Fruit fly (Drosophila melanogaster) whole organism, embryonic: Measurements from ENCODE around the gene CG43750.

Experiments
- Ada2b ChIP-seq: fragments of 200-800 bp; sonication (Bioruptor generic); IDR thresholded peaks from 2 replicates; pipeline ENCODE4 v1.3.6; 2022; ENCODE audit warnings: missing biosample characterization, missing genetic modification characterization
- Atf6 ChIP-seq: fragments of 200-800 bp; sonication (Bioruptor generic); IDR thresholded peaks from 2 replicates; pipeline ENCODE4 v1.3.6; 2022; ENCODE audit warnings: missing biosample characterization, missing genetic modification characterization
- Awh ChIP-seq: fragments of 200-800 bp; sonication (Bioruptor generic); IDR thresholded peaks from 2 replicates; pipeline ENCODE4, ENCODE4 v1.3.6; 2022; ENCODE audit warnings: missing biosample characterization, missing genetic modification characterization
- BEAF-32 ChIP-seq: fragments of 200-800 bp; sonication (Bioruptor generic); optimal IDR thresholded peaks from 3 replicates; lab custom pipeline; 2017; ENCODE audit warnings: missing biosample characterization, missing genetic modification characterization, mild to moderate bottlenecking, moderate library complexity, missing genetic modification reagents
- Blimp-1 ChIP-seq: fragments of 200-800 bp; sonication (Bioruptor generic); optimal IDR thresholded peaks from 3 replicates; lab custom pipeline; 2018; ENCODE audit warnings: missing biosample characterization, missing genetic modification characterization, mild to moderate bottlenecking, moderate library complexity, missing genetic modification reagents
- CG10366 ChIP-seq: fragments of 200-800 bp; sonication (Bioruptor generic); IDR thresholded peaks from 2 replicates; pipeline ENCODE4 v1.3.6; 2022; ENCODE audit warnings: missing biosample characterization, missing genetic modification characterization
- CG11085 ChIP-seq: fragments of 200-800 bp; sonication (Bioruptor generic); IDR thresholded peaks from 2 replicates; pipeline ENCODE4 v1.3.6; 2022; ENCODE audit warnings: missing biosample characterization, missing genetic modification characterization
- CG12769 ChIP-seq: fragments of 200-800 bp; sonication (Bioruptor generic); optimal IDR thresholded peaks from 2 replicates; lab custom pipeline; 2019; ENCODE audit warnings: missing biosample characterization, mild to moderate bottlenecking, missing genetic modification characterization, moderate library complexity
- CG15011 ChIP-seq: fragments of 200-800 bp; sonication (Bioruptor generic); optimal IDR thresholded peaks from 3 replicates; lab custom pipeline; 2018; ENCODE audit warnings: missing biosample characterization, mild to moderate bottlenecking, missing genetic modification characterization
- CG15479 ChIP-seq: fragments of 200-800 bp; sonication (Bioruptor generic); optimal IDR thresholded peaks from 3 replicates; lab custom pipeline; 2019; ENCODE audit warnings: missing biosample characterization, mild to moderate bottlenecking, missing genetic modification characterization, moderate library complexity
- CG1602 ChIP-seq: fragments of 200-800 bp; sonication (Bioruptor generic); optimal IDR thresholded peaks from 3 replicates; lab custom pipeline; 2016; ENCODE audit warnings: missing biosample characterization, missing genetic modification characterization
- CG17385 ChIP-seq: fragments of 200-800 bp; sonication (Bioruptor generic); optimal IDR thresholded peaks from 3 replicates; lab custom pipeline; 2018; ENCODE audit warnings: missing biosample characterization, mild to moderate bottlenecking, missing genetic modification characterization
- CG17612 ChIP-seq: fragments of 200-800 bp; sonication (Bioruptor generic); IDR thresholded peaks from 2 replicates; pipeline ENCODE4 v1.3.6; 2022; ENCODE audit warnings: missing biosample characterization, missing genetic modification characterization
- CG30403 ChIP-seq: fragments of 200-800 bp; sonication (Bioruptor generic); optimal IDR thresholded peaks from 3 replicates; lab custom pipeline; 2016; ENCODE audit warnings: missing biosample characterization, missing genetic modification characterization
- CG3065 ChIP-seq: fragments of 200-800 bp; sonication (Bioruptor generic); optimal IDR thresholded peaks from 2 replicates; lab custom pipeline; 2016; ENCODE audit warnings: missing biosample characterization, missing genetic modification characterization
- CG31224 ChIP-seq: fragments of 200-800 bp; sonication (Bioruptor generic); IDR thresholded peaks from 2 replicates; pipeline ENCODE4 v1.3.6; 2022; ENCODE audit warnings: missing biosample characterization, missing genetic modification characterization
- CG3163 ChIP-seq: fragments of 200-800 bp; sonication (Bioruptor generic); optimal IDR thresholded peaks from 3 replicates; lab custom pipeline; 2016; ENCODE audit warnings: missing biosample characterization, missing genetic modification characterization
- CG32772 ChIP-seq: fragments of 200-800 bp; sonication (Bioruptor generic); IDR thresholded peaks from 2 replicates; pipeline ENCODE4 v1.3.6; 2022; ENCODE audit warnings: missing biosample characterization, missing genetic modification characterization
- CG3281 ChIP-seq: fragments of 200-800 bp; sonication (Bioruptor generic); optimal IDR thresholded peaks from 3 replicates; lab custom pipeline; 2017; ENCODE audit warnings: missing biosample characterization, mild to moderate bottlenecking, missing genetic modification characterization
- CG4707 ChIP-seq: fragments of 200-800 bp; sonication (Bioruptor generic); optimal IDR thresholded peaks from 2 replicates; lab custom pipeline; 2018; ENCODE audit warnings: missing biosample characterization, mild to moderate bottlenecking, missing genetic modification characterization, moderate library complexity
- CG5245 ChIP-seq: fragments of 200-800 bp; sonication (Bioruptor generic); optimal IDR thresholded peaks from 3 replicates; lab custom pipeline; 2016; ENCODE audit warnings: missing biosample characterization, missing genetic modification characterization
- CG8924 ChIP-seq: fragments of 200-800 bp; optimal IDR thresholded peaks from 3 replicates; lab custom pipeline; 2019; ENCODE audit warnings: missing biosample characterization, mild to moderate bottlenecking, missing genetic modification characterization, moderate library complexity
- CG9727 ChIP-seq: fragments of 200-800 bp; sonication (Bioruptor generic); optimal IDR thresholded peaks from 3 replicates; lab custom pipeline; 2017; ENCODE audit warnings: missing biosample characterization, mild to moderate bottlenecking, missing genetic modification characterization
- CG9817 ChIP-seq: fragments of 200-800 bp; sonication (Bioruptor generic); optimal IDR thresholded peaks from 2 replicates; lab custom pipeline; 2018; ENCODE audit warnings: missing biosample characterization, mild to moderate bottlenecking, missing genetic modification characterization, moderate library complexity
- Fer1 ChIP-seq: fragments of 200-800 bp; sonication (Bioruptor generic); optimal IDR thresholded peaks from 2 replicates; lab custom pipeline; 2017; ENCODE audit warnings: missing biosample characterization, mild to moderate bottlenecking, missing genetic modification characterization
- Fer3 ChIP-seq: fragments of 200-800 bp; sonication (Bioruptor generic); optimal IDR thresholded peaks from 2 replicates; lab custom pipeline; 2018; ENCODE audit warnings: missing biosample characterization, mild to moderate bottlenecking, missing genetic modification characterization, moderate library complexity
- H15 ChIP-seq: fragments of 200-800 bp; sonication (Bioruptor generic); IDR thresholded peaks from 3 replicates; pipeline ENCODE4 v1.3.6; 2022; ENCODE audit warnings: missing biosample characterization, missing genetic modification characterization
- HLH3B ChIP-seq: fragments of 200-800 bp; sonication (Bioruptor generic); IDR thresholded peaks from 2 replicates; pipeline ENCODE4 v1.3.6; 2022; ENCODE audit warnings: missing biosample characterization, missing genetic modification characterization
- Hmr ChIP-seq: fragments of 200-800 bp; sonication (Bioruptor generic); optimal IDR thresholded peaks from 3 replicates; lab custom pipeline; 2017; ENCODE audit warnings: mild to moderate bottlenecking, missing biosample characterization, missing genetic modification reagents, missing genetic modification characterization
- Hr39 ChIP-seq: fragments of >200 bp; optimal IDR thresholded peaks from 2 replicates; lab custom pipeline; 2017
- Lhr ChIP-seq: fragments of 200-800 bp; sonication (Bioruptor generic); optimal IDR thresholded peaks from 3 replicates; lab custom pipeline; 2017; ENCODE audit warnings: mild to moderate bottlenecking, missing biosample characterization, missing genetic modification reagents, missing genetic modification characterization
- amos ChIP-seq: fragments of 200-800 bp; sonication (Bioruptor generic); IDR thresholded peaks from 2 replicates; pipeline ENCODE4 v1.3.6; 2022; ENCODE audit warnings: missing biosample characterization, missing genetic modification characterization; ENCODE audit not compliant: partially characterized antibody
- br ChIP-seq: fragments of >200 bp; optimal IDR thresholded peaks from 2 replicates; lab custom pipeline; 2017
- ci ChIP-seq: fragments of 200-800 bp; sonication (Bioruptor generic); IDR thresholded peaks from 3 replicates; pipeline ENCODE4 v1.3.6; 2022; ENCODE audit warnings: missing biosample characterization, missing genetic modification characterization
- cwo ChIP-seq: fragments of 200-800 bp; sonication (Bioruptor generic); optimal IDR thresholded peaks from 3 replicates; lab custom pipeline; 2017; ENCODE audit warnings: missing biosample characterization, missing genetic modification characterization, mild to moderate bottlenecking, moderate library complexity, missing genetic modification reagents
- dmrt11E ChIP-seq: fragments of 200-800 bp; sonication (Bioruptor generic); optimal IDR thresholded peaks from 3 replicates; lab custom pipeline; 2018; ENCODE audit warnings: missing biosample characterization, mild to moderate bottlenecking, missing genetic modification characterization, moderate library complexity
- ewg ChIP-seq: fragments of 200-800 bp; sonication (Bioruptor generic); optimal IDR thresholded peaks from 3 replicates; lab custom pipeline; 2017; ENCODE audit warnings: mild to moderate bottlenecking, missing biosample characterization, missing genetic modification reagents, missing genetic modification characterization
- gem ChIP-seq: fragments of 200-800 bp; sonication (Bioruptor generic); optimal IDR thresholded peaks from 2 replicates; lab custom pipeline; 2019; ENCODE audit warnings: missing biosample characterization, mild to moderate bottlenecking, missing genetic modification characterization, moderate library complexity
- gfzf ChIP-seq: fragments of 200-800 bp; sonication (Bioruptor generic); optimal IDR thresholded peaks from 2 replicates; lab custom pipeline; 2016; ENCODE audit warnings: missing biosample characterization, mild to moderate bottlenecking, missing genetic modification characterization, moderate library complexity
- grau ChIP-seq: fragments of 200-800 bp; optimal IDR thresholded peaks from 3 replicates; lab custom pipeline; 2019; ENCODE audit warnings: missing biosample characterization, mild to moderate bottlenecking, missing genetic modification characterization, moderate library complexity
- her ChIP-seq: fragments of 200-800 bp; sonication (Bioruptor generic); optimal IDR thresholded peaks from 2 replicates; lab custom pipeline; 2016; ENCODE audit warnings: missing biosample characterization, missing genetic modification characterization
- ind ChIP-seq: fragments of 200-800 bp; sonication (Bioruptor generic); optimal IDR thresholded peaks from 3 replicates; lab custom pipeline; 2016; ENCODE audit warnings: missing biosample characterization, missing genetic modification characterization
- lbe ChIP-seq: fragments of 200-800 bp; sonication (Bioruptor generic); optimal IDR thresholded peaks from 2 replicates; lab custom pipeline; 2016; ENCODE audit warnings: missing biosample characterization, mild to moderate bottlenecking, missing genetic modification characterization
- maf-S ChIP-seq: fragments of 200-800 bp; sonication (Bioruptor generic); optimal IDR thresholded peaks from 2 replicates; lab custom pipeline; 2016; ENCODE audit warnings: missing biosample characterization, missing genetic modification characterization
- nom ChIP-seq: fragments of 200-800 bp; sonication (Bioruptor generic); optimal IDR thresholded peaks from 2 replicates; lab custom pipeline; 2017; ENCODE audit warnings: missing biosample characterization, missing genetic modification characterization, mild to moderate bottlenecking, moderate library complexity, missing genetic modification reagents
- pho ChIP-seq: fragments of 200-800 bp; sonication (Bioruptor generic); optimal IDR thresholded peaks from 2 replicates; lab custom pipeline; 2016; ENCODE audit warnings: missing biosample characterization, missing genetic modification characterization
- pnt ChIP-seq: fragments of 200-800 bp; sonication (Bioruptor generic); optimal IDR thresholded peaks from 3 replicates; lab custom pipeline; 2016; ENCODE audit warnings: missing biosample characterization, missing genetic modification characterization
- pros ChIP-seq: fragments of 200-800 bp; sonication (Bioruptor generic); optimal IDR thresholded peaks from 3 replicates; lab custom pipeline; 2019; ENCODE audit warnings: missing biosample characterization, mild to moderate bottlenecking, missing genetic modification characterization, moderate library complexity
- salm ChIP-seq: fragments of 200-800 bp; sonication (Bioruptor generic); optimal IDR thresholded peaks from 2 replicates; lab custom pipeline; 2018; ENCODE audit warnings: missing biosample characterization, mild to moderate bottlenecking, missing genetic modification characterization
- shn ChIP-seq: fragments of 200-800 bp; sonication (Bioruptor generic); optimal IDR thresholded peaks from 3 replicates; lab custom pipeline; 2016; ENCODE audit warnings: missing biosample characterization, missing genetic modification characterization
- tup ChIP-seq: fragments of 200-800 bp; sonication (Bioruptor generic); optimal IDR thresholded peaks from 2 replicates; lab custom pipeline; 2016; ENCODE audit warnings: missing biosample characterization, mild to moderate bottlenecking, missing genetic modification characterization, moderate library complexity
- unc-4 ChIP-seq: fragments of 200-800 bp; sonication (Bioruptor generic); IDR thresholded peaks from 2 replicates; pipeline ENCODE4 v1.3.6; 2022; ENCODE audit warnings: missing biosample characterization, missing genetic modification characterization; ENCODE audit not compliant: partially characterized antibody

The CG43750 gene

DNA sequence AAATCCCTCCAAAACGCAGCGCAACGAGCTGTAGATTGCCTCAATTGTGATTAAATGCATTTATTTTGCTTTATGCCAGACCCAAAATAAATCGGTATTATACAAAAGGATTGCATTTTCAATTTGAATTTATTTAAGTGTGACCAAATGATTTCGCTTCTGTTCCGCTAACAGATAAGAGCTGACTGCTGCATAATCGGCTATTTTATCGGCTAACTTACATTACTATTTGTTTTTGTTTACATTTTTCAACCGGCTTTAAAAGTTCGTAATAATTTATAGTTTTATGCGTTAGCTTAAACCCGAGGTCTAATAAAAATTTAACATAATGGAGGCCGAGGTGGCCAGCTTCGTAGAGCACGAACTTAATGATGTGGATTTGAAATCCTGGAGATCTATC, 7.5 kb downstream of the CG43750 start, which contains the start of gene PIG-Wa (continued):
- no peak for TF ChIP-seq dmrt11E (tag; lab: Kevin White, UChicago)
- TF ChIP-seq nom (GFP tag; lab: Kevin White, UChicago), result no peak
- no peak for TF ChIP-seq br (lab: Kevin White, UChicago)
- no peak for TF ChIP-seq salm (tag; lab: Kevin White, UChicago)
- no peak for TF ChIP-seq CG10366 (GFP tag; lab: Robert Waterston, UW)
- TF ChIP-seq CG12769 (tag; lab: Kevin White, UChicago), result no peak
- no peak for TF ChIP-seq ind
- no peak for TF ChIP-seq HLH3B (GFP tag; lab: Robert Waterston, UW)
- TF ChIP-seq CG3065 (GFP tag; lab: Kevin White, UChicago), result no peak
- no peak for TF ChIP-seq CG15479 (GFP tag; lab: Kevin White, UChicago)
- TF ChIP-seq Fer1, result no peak
- no peak for TF ChIP-seq CG32772 (GFP tag; lab: Robert Waterston, UW)
- no peak for TF ChIP-seq Fer3 (tag; lab: Kevin White, UChicago)
- no peak for TF ChIP-seq gem
- TF ChIP-seq pros, result no peak
- TF ChIP-seq Hmr, result no peak
- TF ChIP-seq Ada2b (GFP tag; lab: Robert Waterston, UW), result no peak
- TF ChIP-seq lbe (GFP tag; lab: Kevin White, UChicago), result no peak
- no peak for TF ChIP-seq shn (GFP tag; lab: Kevin White, UChicago)
- no peak for TF ChIP-seq unc-4 (GFP tag; lab: Robert Waterston, UW)
- TF ChIP-seq CG17612 (GFP tag; lab: Robert Waterston, UW), result no peak
- TF ChIP-seq pnt (GFP tag; lab: Kevin White, UChicago), result no peak
- TF ChIP-seq ci (GFP tag; lab: Robert Waterston, UW), result no peak; the same call in 2 of the 3 replicates
- TF ChIP-seq Atf6 (GFP tag; lab: Robert Waterston, UW), result no peak
- TF ChIP-seq CG8924 (tag; lab: Kevin White, UChicago), result no peak
- TF ChIP-seq cwo (GFP tag; lab: Kevin White, UChicago), result no peak
- no peak for TF ChIP-seq CG5245 (GFP tag; lab: Kevin White, UChicago)
- TF ChIP-seq H15 (GFP tag; lab: Robert Waterston, UW), result no peak
- TF ChIP-seq CG1602 (GFP tag; lab: Kevin White, UChicago), result no peak
- TF ChIP-seq Lhr (GFP tag; lab: Kevin White, UChicago), result peak; percentile 32
- no peak for TF ChIP-seq her (GFP tag; lab: Kevin White, UChicago)
- TF ChIP-seq CG9817 (tag; lab: Kevin White, UChicago), result no peak
- TF ChIP-seq CG30403 (GFP tag; lab: Kevin White, UChicago), result no peak
- TF ChIP-seq ewg (GFP tag; lab: Kevin White, UChicago), result no peak
- no peak for TF ChIP-seq CG11085 (GFP tag; lab: Robert Waterston, UW)
- TF ChIP-seq CG15011, result no peak
- TF ChIP-seq grau (tag; lab: Kevin White, UChicago), result no peak
- no peak for TF ChIP-seq CG17385 (GFP tag; lab: Kevin White, UChicago)
- TF ChIP-seq Hr39 (lab: Kevin White, UChicago), result no peak
- TF ChIP-seq CG31224 (GFP tag; lab: Robert Waterston, UW), result no peak
- peak; percentile 39 for TF ChIP-seq BEAF-32 (GFP tag; lab: Kevin White, UChicago)
- TF ChIP-seq CG9727 (GFP tag; lab: Kevin White, UChicago), result no peak
- TF ChIP-seq pho (GFP tag; lab: Kevin White, UChicago), result no peak
- peak; percentile 64 for TF ChIP-seq amos (GFP tag; lab: Robert Waterston, UW)
- no peak for TF ChIP-seq CG4707 (GFP tag; lab: Kevin White, UChicago)
- TF ChIP-seq tup, result no peak
- no peak for TF ChIP-seq CG3281 (GFP tag; lab: Kevin White, UChicago)
- TF ChIP-seq CG3163 (GFP tag; lab: Kevin White, UChicago), result no peak
- TF ChIP-seq Blimp-1 (GFP tag; lab: Kevin White, UChicago), result no peak
- no peak for TF ChIP-seq maf-S
- no peak for TF ChIP-seq Awh (GFP tag; lab: Robert Waterston, UW)
- TF ChIP-seq gfzf, result peak; percentile 71
